Fruit fly (Drosophila melanogaster) whole organism, prepupa: Measurements from ENCODE around the gene sti.
A peak's percentile ranks its signal among the peaks of the same experiment; 100 is the strongest.

Experiments
- Blimp-1 ChIP-seq: fragments of 200-800 bp; sonication (Bioruptor generic); optimal IDR thresholded peaks from 3 replicates; lab custom pipeline; 2017; ENCODE audit warnings: missing biosample characterization, missing genetic modification characterization, mild to moderate bottlenecking, moderate library complexity, missing genetic modification reagents
- CG10631 ChIP-seq: fragments of 200-800 bp; sonication (Bioruptor generic); optimal IDR thresholded peaks from 2 replicates; lab custom pipeline; 2016; ENCODE audit warnings: missing biosample characterization, missing genetic modification characterization
- CG11294 ChIP-seq: fragments of 200-800 bp; sonication (Bioruptor generic); IDR thresholded peaks from 2 replicates; pipeline ENCODE4 v1.3.6; 2022; ENCODE audit warnings: missing biosample characterization, missing genetic modification characterization
- CG11762 ChIP-seq: fragments of 200-800 bp; sonication (Bioruptor generic); optimal IDR thresholded peaks from 3 replicates; lab custom pipeline; 2016; ENCODE audit warnings: missing biosample characterization, missing genetic modification characterization; ENCODE audit not compliant: insufficient read depth
- CG11902 ChIP-seq: fragments of 200-800 bp; sonication (Bioruptor generic); optimal IDR thresholded peaks from 3 replicates; lab custom pipeline; 2016; ENCODE audit warnings: missing biosample characterization, missing genetic modification characterization
- CG15336 ChIP-seq: fragments of 200-800 bp; sonication (Bioruptor generic); IDR thresholded peaks from 2 replicates; pipeline ENCODE4 v1.3.6; 2022; ENCODE audit warnings: missing biosample characterization, missing genetic modification characterization
- CG1621 ChIP-seq: fragments of 200-800 bp; sonication (Bioruptor generic); optimal IDR thresholded peaks from 3 replicates; lab custom pipeline; 2018; ENCODE audit warnings: missing biosample characterization, mild to moderate bottlenecking, missing genetic modification characterization
- CG31627 ChIP-seq: fragments of 200-800 bp; sonication (Bioruptor generic); optimal IDR thresholded peaks from 3 replicates; lab custom pipeline; 2016; ENCODE audit warnings: missing biosample characterization, missing genetic modification characterization
- CG34406 ChIP-seq: fragments of 200-800 bp; sonication (Bioruptor generic); optimal IDR thresholded peaks from 3 replicates; lab custom pipeline; 2016; ENCODE audit warnings: missing biosample characterization, missing genetic modification characterization
- CG4318 ChIP-seq: fragments of 200-800 bp; sonication (Bioruptor generic); optimal IDR thresholded peaks from 3 replicates; lab custom pipeline; 2017; ENCODE audit warnings: missing biosample characterization, mild to moderate bottlenecking, missing genetic modification characterization
- CG6163 ChIP-seq: fragments of 200-800 bp; sonication (Bioruptor generic); IDR thresholded peaks from 3 replicates; pipeline ENCODE4 v1.3.6; 2022; ENCODE audit warnings: missing biosample characterization, missing genetic modification characterization
- CG6792 ChIP-seq: fragments of 200-800 bp; sonication (Bioruptor generic); optimal IDR thresholded peaks from 3 replicates; lab custom pipeline; 2016; ENCODE audit warnings: missing biosample characterization, missing genetic modification characterization
- CG6808 ChIP-seq: fragments of 200-800 bp; sonication (Bioruptor generic); optimal IDR thresholded peaks from 3 replicates; lab custom pipeline; 2017; ENCODE audit warnings: missing biosample characterization, missing genetic modification characterization, mild to moderate bottlenecking, moderate library complexity, missing genetic modification reagents
- CG7368 ChIP-seq: fragments of 200-800 bp; sonication (Bioruptor generic); optimal IDR thresholded peaks from 3 replicates; lab custom pipeline; 2016; ENCODE audit warnings: missing biosample characterization, missing genetic modification characterization
- CG8119 ChIP-seq: fragments of 200-800 bp; sonication (Bioruptor generic); IDR thresholded peaks from 3 replicates; pipeline ENCODE4 v1.3.6; 2022; ENCODE audit warnings: missing biosample characterization, missing genetic modification characterization
- CG8632 ChIP-seq: fragments of 200-800 bp; sonication (Bioruptor generic); optimal IDR thresholded peaks from 3 replicates; lab custom pipeline; 2016; ENCODE audit warnings: missing biosample characterization, missing genetic modification characterization
- Eip75B ChIP-seq: fragments of 200-800 bp; sonication (Bioruptor generic); optimal IDR thresholded peaks from 3 replicates; lab custom pipeline; 2016; ENCODE audit warnings: missing biosample characterization, missing genetic modification characterization
- Eip93F ChIP-seq: fragments of 200-800 bp; sonication (Bioruptor generic); optimal IDR thresholded peaks from 2 replicates; lab custom pipeline; 2016; ENCODE audit warnings: missing biosample characterization, mild to moderate bottlenecking, missing genetic modification characterization
- Ets21C ChIP-seq: fragments of 200-800 bp; sonication (Bioruptor generic); optimal IDR thresholded peaks from 3 replicates; lab custom pipeline; 2016; ENCODE audit warnings: missing biosample characterization, missing genetic modification characterization
- Hr38 ChIP-seq: sonication (Bioruptor generic); optimal IDR thresholded peaks from 2 replicates; lab custom pipeline; 2016; ENCODE audit warnings: missing biosample characterization, missing genetic modification characterization
- Hr39 ChIP-seq: fragments of 200-800 bp; sonication (Bioruptor generic); optimal IDR thresholded peaks from 2 replicates; lab custom pipeline; 2016; ENCODE audit warnings: missing biosample characterization, missing genetic modification characterization
- Hr4 ChIP-seq: fragments of 200-800 bp; sonication (Bioruptor generic); optimal IDR thresholded peaks from 3 replicates; lab custom pipeline; 2016; ENCODE audit warnings: missing biosample characterization, missing genetic modification characterization
- Lpt ChIP-seq: fragments of 200-800 bp; sonication (Bioruptor generic); optimal IDR thresholded peaks from 3 replicates; lab custom pipeline; 2016; ENCODE audit warnings: missing biosample characterization, missing genetic modification characterization
- Smox ChIP-seq: fragments of 200-800 bp; sonication (Bioruptor generic); optimal IDR thresholded peaks from 3 replicates; lab custom pipeline; 2016; ENCODE audit warnings: missing biosample characterization, missing genetic modification characterization
- Sox102F ChIP-seq: fragments of 200-800 bp; sonication (Bioruptor generic); optimal IDR thresholded peaks from 2 replicates; lab custom pipeline; 2016; ENCODE audit warnings: missing biosample characterization, mild to moderate bottlenecking, missing genetic modification characterization
- Sox14 ChIP-seq: fragments of 200-800 bp; sonication (Bioruptor generic); optimal IDR thresholded peaks from 3 replicates; lab custom pipeline; 2016; ENCODE audit warnings: missing biosample characterization, missing genetic modification characterization
- Sox15 ChIP-seq: fragments of 200-800 bp; sonication (Bioruptor generic); optimal IDR thresholded peaks from 3 replicates; lab custom pipeline; 2016; ENCODE audit warnings: missing biosample characterization, missing genetic modification characterization
- achi ChIP-seq: fragments of 200-800 bp; sonication (Bioruptor generic); optimal IDR thresholded peaks from 3 replicates; lab custom pipeline; 2016; ENCODE audit warnings: missing biosample characterization, missing genetic modification characterization
- cyc ChIP-seq: fragments of 200-800 bp; sonication (Bioruptor generic); optimal IDR thresholded peaks from 3 replicates; lab custom pipeline; 2016; ENCODE audit warnings: missing biosample characterization, missing genetic modification characterization
- dac ChIP-seq: fragments of 200-800 bp; sonication (Bioruptor generic); optimal IDR thresholded peaks from 2 replicates; lab custom pipeline; 2017; ENCODE audit warnings: missing biosample characterization, mild to moderate bottlenecking, missing genetic modification characterization
- esn ChIP-seq: fragments of 200-800 bp; sonication (Bioruptor generic); optimal IDR thresholded peaks from 2 replicates; lab custom pipeline; 2016; ENCODE audit warnings: missing biosample characterization, mild to moderate bottlenecking, missing genetic modification characterization, moderate library complexity
- fd59A ChIP-seq: fragments of 200-800 bp; sonication (Bioruptor generic); optimal IDR thresholded peaks from 2 replicates; lab custom pipeline; 2017; ENCODE audit warnings: missing biosample characterization, mild to moderate bottlenecking, missing genetic modification characterization, missing genetic modification reagents
- salr ChIP-seq, 2 experiments: fragments of 200-800 bp; sonication (Bioruptor generic); optimal IDR thresholded peaks; 3 replicates each; lab custom pipeline; 2016 to 2018; ENCODE audit warnings: missing biosample characterization in 2 of 2, missing genetic modification characterization in 2 of 2, mild to moderate bottlenecking in 1 of 2
- spab ChIP-seq: fragments of 200-800 bp; sonication (Bioruptor generic); optimal IDR thresholded peaks from 2 replicates; lab custom pipeline; 2017; ENCODE audit warnings: missing biosample characterization, mild to moderate bottlenecking, missing genetic modification characterization, missing genetic modification reagents
- ss ChIP-seq, 2 experiments: fragments of 200-800 bp; sonication (Bioruptor generic); optimal IDR thresholded peaks; 2 replicates in 1 of 2; 3 replicates in 1 of 2; lab custom pipeline; 2017 to 2018; ENCODE audit warnings: mild to moderate bottlenecking in 2 of 2, missing biosample characterization in 2 of 2, missing genetic modification characterization in 2 of 2, moderate library complexity in 1 of 2
- svp ChIP-seq: fragments of 200-800 bp; sonication (Bioruptor generic); peaks from one replicate; lab custom pipeline; 2016; ENCODE audit warnings: missing biosample characterization, missing genetic modification characterization
- vri ChIP-seq: fragments of 200-800 bp; sonication (Bioruptor generic); optimal IDR thresholded peaks from 3 replicates; lab custom pipeline; 2016; ENCODE audit warnings: missing biosample characterization, mild to moderate bottlenecking, missing genetic modification characterization

The sti gene

dm6 chr3L:12515691-12516455 is 1.3 kb upstream of the sti start (continued):
- no peak for TF ChIP-seq CG11762 (GFP tag; lab: Kevin White, UChicago)
- TF ChIP-seq CG8119 (GFP tag; lab: Robert Waterston, UW), result peak; percentile 90
- peak; percentile 64 for TF ChIP-seq CG1621
- no peak for TF ChIP-seq Blimp-1 (GFP tag; lab: Kevin White, UChicago)
- peak; percentile 1 for TF ChIP-seq CG6792
- TF ChIP-seq CG34406 (GFP tag; lab: Kevin White, UChicago), result peak; percentile 29
- peak; percentile 87 for TF ChIP-seq CG15336
- peak; percentile 95 for TF ChIP-seq svp (GFP tag; lab: Kevin White, UChicago)
- peak; percentile 82 for TF ChIP-seq CG6163 (GFP tag; lab: Robert Waterston, UW)
- TF ChIP-seq, all 60 proteins: peak for 32

- no peak for TF ChIP-seq CG11294 (GFP tag; lab: Robert Waterston, UW)
- TF ChIP-seq Hr39 (GFP tag; lab: Kevin White, UChicago), result no peak
- TF ChIP-seq Ets21C, result no peak
- no peak for TF ChIP-seq CG1621
- no peak for TF ChIP-seq achi (GFP tag; lab: Kevin White, UChicago)
- TF ChIP-seq CG8119 (GFP tag; lab: Robert Waterston, UW), result no peak
- TF ChIP-seq CG6808 (GFP tag; lab: Kevin White, UChicago), result no peak
- no peak for TF ChIP-seq CG34406 (GFP tag; lab: Kevin White, UChicago)
- TF ChIP-seq Sox102F (GFP tag; lab: Kevin White, UChicago), result no peak
- no peak for TF ChIP-seq Sox14 (GFP tag; lab: Kevin White, UChicago)
- no peak for TF ChIP-seq CG11902 (GFP tag; lab: Kevin White, UChicago)
- TF ChIP-seq CG8632, result no peak
- no peak for TF ChIP-seq CG10631
- no peak for TF ChIP-seq spab
- TF ChIP-seq, all 60 proteins: peak for 0
These were observed 7.0 kb downstream of the sti start, which contains the start of gene CG10654 for dm6 chr3L:12507571-12507970. CG10654 (minus strand) TSS chr3L:12507840.

dm6 chr3L:12506963-12507552 is 7.6 kb downstream of the sti start:
- TF ChIP-seq Eip93F, result no peak
- no peak for TF ChIP-seq cyc (GFP tag; lab: Kevin White, UChicago)
- TF ChIP-seq CG6163 (GFP tag; lab: Robert Waterston, UW), result no peak
- no peak for TF ChIP-seq CG7368 (GFP tag; lab: Kevin White, UChicago)
- TF ChIP-seq Lpt, result no peak
- TF ChIP-seq dac (GFP tag; lab: Kevin White, UChicago), result no peak
- TF ChIP-seq ss (GFP tag; optimal IDR thresholded peaks at IDR 0.05; lab: Kevin White, UChicago), result no peak
- no peak for TF ChIP-seq CG8632
- TF ChIP-seq esn, result no peak
- TF ChIP-seq CG1621, result no peak
- TF ChIP-seq CG4318 (GFP tag; lab: Kevin White, UChicago), result no peak
- no peak for TF ChIP-seq svp (GFP tag; lab: Kevin White, UChicago)
- TF ChIP-seq Eip75B (GFP tag; lab: Kevin White, UChicago), result no peak
- no peak for TF ChIP-seq Hr4 (GFP tag; lab: Kevin White, UChicago)
- no peak for TF ChIP-seq vri (GFP tag; lab: Kevin White, UChicago)
- no peak for TF ChIP-seq salr (GFP tag; optimal IDR thresholded peaks at IDR 0.05; lab: Kevin White, UChicago)
- no peak for TF ChIP-seq Hr38 (GFP tag; lab: Kevin White, UChicago)

dm6 chr3L:12505990-12506389 is 8.6 kb downstream of the sti start:
- TF ChIP-seq Sox15 (GFP tag; lab: Kevin White, UChicago) (no peak), Smox (GFP tag; lab: Kevin White, UChicago) (no peak), CG6792 (no peak), CG31627 (GFP tag; lab: Kevin White, UChicago) (no peak), fd59A (no peak)
